Fruit fly (Drosophila melanogaster): ENCODE results near the gene CG17806.

The CG17806 gene

dm6 chr3R:17781371-17781770 is 21.7 kb downstream of the CG17806 start (continued):
- TF ChIP-seq inv (GFP tag; IDR thresholded peaks at IDR 0.05; ENCODE audit: partially characterized antibody) (no peak), CG15514 (GFP tag; optimal IDR thresholded peaks at IDR 0.05) (peak; percentile 36), psq (GFP tag; optimal IDR thresholded peaks at IDR 0.05) (peak; percentile 2), H15 (GFP tag; IDR thresholded peaks at IDR 0.05) (peak; percentile 85), CG16813 (GFP tag; IDR thresholded peaks at IDR 0.05; ENCODE audit: partially characterized antibody) (no peak), CG2889 (GFP tag; IDR thresholded peaks at IDR 0.05) (peak; percentile 68), Lpt (GFP tag; optimal IDR thresholded peaks at IDR 0.05) (no peak), sima (GFP tag; optimal IDR thresholded peaks at IDR 0.05) (peak; percentile 26), CG32767 (GFP tag; IDR thresholded peaks at IDR 0.05) (peak; percentile 67; the same call in 1 of the 2 replicates), Nf-YB (GFP tag; optimal IDR thresholded peaks at IDR 0.05) (peak; percentile 40), CG8388 (GFP tag; optimal IDR thresholded peaks at IDR 0.05) (peak; percentile 73), CG1792 (GFP tag; optimal IDR thresholded peaks at IDR 0.05) (peak; percentile 35), fd102C (GFP tag; optimal IDR thresholded peaks at IDR 0.05) (no peak), sqz (GFP tag; optimal IDR thresholded peaks at IDR 0.05) (peak; percentile 65), Blimp-1 (GFP tag; optimal IDR thresholded peaks at IDR 0.05) (peak; percentile 84), pb (GFP tag; optimal IDR thresholded peaks at IDR 0.05) (peak; percentile 72), CG7556 (GFP tag; optimal IDR thresholded peaks at IDR 0.05) (peak; percentile 77), Sry-β (GFP tag; optimal IDR thresholded peaks at IDR 0.05) (no peak), CG31224 (GFP tag; IDR thresholded peaks at IDR 0.05) (peak; percentile 87), kah (GFP tag; optimal IDR thresholded peaks at IDR 0.05) (peak; percentile 81), CG9609 (GFP tag; optimal IDR thresholded peaks at IDR 0.05) (peak; percentile 68), CG2116 (GFP tag; optimal IDR thresholded peaks at IDR 0.05) (no peak), PHDP (tag; optimal IDR thresholded peaks at IDR 0.05) (peak; percentile 77), dimm (GFP tag; IDR thresholded peaks at IDR 0.05) (0 out of 2 replicates have a peak, but pooled peaks have one; percentile 23), Gsc (GFP tag; IDR thresholded peaks at IDR 0.05) (peak; percentile 40; the same call in 1 of the 2 replicates), cwo (GFP tag; optimal IDR thresholded peaks at IDR 0.05) (peak; percentile 60), CG32532 (GFP tag; IDR thresholded peaks at IDR 0.05) (peak; percentile 94), Lhr (GFP tag; optimal IDR thresholded peaks at IDR 0.05) (no peak), ara (GFP tag; IDR thresholded peaks at IDR 0.05) (peak; percentile 86), lbe (GFP tag; optimal IDR thresholded peaks at IDR 0.05) (no peak), NC2β (GFP tag; optimal IDR thresholded peaks at IDR 0.05) (peak; percentile 1), Ets65A (GFP tag) (peak; percentile 95), lab (GFP tag; optimal IDR thresholded peaks at IDR 0.05) (peak; percentile 76), Atf6 (GFP tag; IDR thresholded peaks at IDR 0.05) (peak; percentile 84), ERR (GFP tag; optimal IDR thresholded peaks at IDR 0.05) (peak; percentile 54), Dek (tag; optimal IDR thresholded peaks at IDR 0.05) (peak; percentile 87), CG4424 (GFP tag; optimal IDR thresholded peaks at IDR 0.05) (peak; percentile 75), NK7.1 (GFP tag; optimal IDR thresholded peaks at IDR 0.05) (peak; percentile 80), ro (GFP tag; IDR thresholded peaks at IDR 0.05) (peak; percentile 58; the same call in 1 of the 2 replicates), CG16815 (GFP tag; optimal IDR thresholded peaks at IDR 0.05) (no peak), Sry-δ (GFP tag; optimal IDR thresholded peaks at IDR 0.05) (peak; percentile 44), CG3407 (GFP tag; optimal IDR thresholded peaks at IDR 0.05) (peak; percentile 61), cad (GFP tag; optimal IDR thresholded peaks at IDR 0.05) (no peak), eve (GFP tag; optimal IDR thresholded peaks at IDR 0.05) (no peak), az2 (GFP tag; optimal IDR thresholded peaks at IDR 0.05) (peak; percentile 70), sd (tag; optimal IDR thresholded peaks at IDR 0.05) (peak; percentile 52), CG6683 (GFP tag; optimal IDR thresholded peaks at IDR 0.05) (peak; percentile 57), mirr (GFP tag; optimal IDR thresholded peaks at IDR 0.05) (peak; percentile 83), Poxn (GFP tag; IDR thresholded peaks at IDR 0.05) (no peak), fu2 (GFP tag; optimal IDR thresholded peaks at IDR 0.05) (peak; percentile 48), CG7372 (GFP tag; IDR thresholded peaks at IDR 0.05) (peak; percentile 85)
